Fruit fly (Drosophila melanogaster): ENCODE measurements around the gene cocoon.

The cocoon gene

dm6 chr3L:15504687-15505086, 30.8 kb upstream of the cocoon start, which contains the start of gene CG7857:
Gene CG7857 (minus strand): TSS chr3L:15504894.
- TF ChIP-seq CG32772 (GFP tag; IDR thresholded peaks at IDR 0.05): no peak
- peak; percentile 58 for TF ChIP-seq CG9797 (GFP tag; optimal IDR thresholded peaks at IDR 0.05)
- TF ChIP-seq CG7372 (GFP tag; IDR thresholded peaks at IDR 0.05): no peak
- peak; percentile 64 for TF ChIP-seq CG14710 (tag; optimal IDR thresholded peaks at IDR 0.05)
- TF ChIP-seq CG6254 (GFP tag; optimal IDR thresholded peaks at IDR 0.05): no peak
- no peak for TF ChIP-seq phol (tag; optimal IDR thresholded peaks at IDR 0.05)
- TF ChIP-seq Myb (GFP tag; optimal IDR thresholded peaks at IDR 0.05): peak; percentile 43
- 0 out of 2 replicates have a peak, but pooled peaks have one; percentile 22 for TF ChIP-seq Scr (GFP tag; IDR thresholded peaks at IDR 0.05; ENCODE audit: partially characterized antibody)
- TF ChIP-seq MBD-R2 (GFP tag; IDR thresholded peaks at IDR 0.05): peak; percentile 63
- TF ChIP-seq Asciz (GFP tag; optimal IDR thresholded peaks at IDR 0.05): no peak
- TF ChIP-seq CG4617 (GFP tag; optimal IDR thresholded peaks at IDR 0.05; ENCODE audit: borderline replicate concordance): peak; percentile 14
- no peak for TF ChIP-seq en (GFP tag; optimal IDR thresholded peaks at IDR 0.05)
- TF ChIP-seq stwl (tag; optimal IDR thresholded peaks at IDR 0.05): peak; percentile 78
- no peak for TF ChIP-seq CG11696 (GFP tag; IDR thresholded peaks at IDR 0.05)
- peak; percentile 72 for TF ChIP-seq Dp (GFP tag; optimal IDR thresholded peaks at IDR 0.05)
- TF ChIP-seq wdn (GFP tag; IDR thresholded peaks at IDR 0.05): no peak
- no peak for TF ChIP-seq CG2889 (GFP tag; IDR thresholded peaks at IDR 0.05)
- no peak for TF ChIP-seq rib (GFP tag; IDR thresholded peaks at IDR 0.05)
- TF ChIP-seq E2f2 (GFP tag; IDR thresholded peaks at IDR 0.05): peak; percentile 81
- TF ChIP-seq CG6765 (GFP tag; optimal IDR thresholded peaks at IDR 0.05): no peak
- TF ChIP-seq fd64A (GFP tag; optimal IDR thresholded peaks at IDR 0.05): no peak
- peak; percentile 62 for TF ChIP-seq gfzf (GFP tag; optimal IDR thresholded peaks at IDR 0.05)
- TF ChIP-seq pzg (GFP tag; optimal IDR thresholded peaks at IDR 0.05): peak; percentile 38
- peak; percentile 5 for TF ChIP-seq CG12659 (GFP tag; optimal IDR thresholded peaks at IDR 0.05)
- peak; percentile 31; the same call in 1 of the 2 replicates for TF ChIP-seq CG13287 (GFP tag; IDR thresholded peaks at IDR 0.05; ENCODE audit: partially characterized antibody)
- TF ChIP-seq CG17802 (tag; optimal IDR thresholded peaks at IDR 0.05): no peak
- TF ChIP-seq tio (GFP tag; optimal IDR thresholded peaks at IDR 0.05): no peak
- TF ChIP-seq Drgx (GFP tag; IDR thresholded peaks at IDR 0.05): no peak
- TF ChIP-seq Aef1 (GFP tag; IDR thresholded peaks at IDR 0.05): no peak
- TF ChIP-seq zfh2 (GFP tag; optimal IDR thresholded peaks at IDR 0.05): no peak
- peak; percentile 32 for TF ChIP-seq MESR4 (GFP tag; optimal IDR thresholded peaks at IDR 0.05)
- peak; percentile 31 for TF ChIP-seq trem (tag; optimal IDR thresholded peaks at IDR 0.05)
- peak; percentile 56 for TF ChIP-seq BEAF-32 (GFP tag; optimal IDR thresholded peaks at IDR 0.05)
- TF ChIP-seq Dll (GFP tag; IDR thresholded peaks at IDR 0.05; ENCODE audit: partially characterized antibody): peak; percentile 40; the same call in 1 of the 4 replicates
- no peak for TF ChIP-seq esg (GFP tag; conservative IDR thresholded peaks at IDR 0.05)
- TF ChIP-seq Optix (GFP tag; IDR thresholded peaks at IDR 0.05): no peak
- TF ChIP-seq CG8944 (GFP tag; optimal IDR thresholded peaks at IDR 0.05): no peak

- TF ChIP-seq mirr (GFP tag; optimal IDR thresholded peaks at IDR 0.05) (peak; percentile 58), CG4282 (GFP tag; optimal IDR thresholded peaks at IDR 0.05) (no peak), sug (tag; optimal IDR thresholded peaks at IDR 0.05) (peak; percentile 26), rib (GFP tag; IDR thresholded peaks at IDR 0.05) (0 out of 2 replicates have a peak, but pooled peaks have one; percentile 25), sqz (GFP tag; optimal IDR thresholded peaks at IDR 0.05) (peak; percentile 33), grn (GFP tag; optimal IDR thresholded peaks at IDR 0.05) (peak; percentile 82), bcd (GFP tag; optimal IDR thresholded peaks at IDR 0.05) (no peak), ftz-f1 (GFP tag; optimal IDR thresholded peaks at IDR 0.05) (peak; percentile 43), CG15514 (GFP tag; optimal IDR thresholded peaks at IDR 0.05) (peak; percentile 87), CG34376 (GFP tag; optimal IDR thresholded peaks at IDR 0.05) (peak; percentile 53), sens (GFP tag) (peak; percentile 73), CG14860 (GFP tag; IDR thresholded peaks at IDR 0.05; ENCODE audit: partially characterized antibody) (no peak), exex (tag; optimal IDR thresholded peaks at IDR 0.05) (peak; percentile 89), kni (GFP tag; optimal IDR thresholded peaks at IDR 0.05) (no peak), Med (GFP tag) (peak; percentile 15)
Observed at dm6 chr3L:15502256-15502655, 28.3 kb upstream of the cocoon start.
